Fruit fly (Drosophila melanogaster) whole organism, pupa: ENCODE results near the gene Girdin.

Experiments used
- CG10348 ChIP-seq: fragments of 200-800 bp; sonication (Bioruptor generic); IDR thresholded peaks from 2 replicates; pipeline ENCODE4 v1.3.6; 2022; ENCODE audit warnings: missing biosample characterization, missing genetic modification characterization
- CG12605 ChIP-seq: fragments of 200-800 bp; sonication (Bioruptor generic); IDR thresholded peaks from 2 replicates; pipeline ENCODE4 v1.3.6; 2022; ENCODE audit warnings: missing biosample characterization, missing genetic modification characterization
- CG15710 ChIP-seq: fragments of 200-800 bp; sonication (Bioruptor generic); optimal IDR thresholded peaks from 2 replicates; lab custom pipeline; 2018; ENCODE audit warnings: missing biosample characterization, mild to moderate bottlenecking, missing genetic modification characterization, moderate library complexity
- CG32121 ChIP-seq: fragments of 200-800 bp; sonication (Bioruptor generic); IDR thresholded peaks from 2 replicates; pipeline ENCODE4 v1.3.6; 2022; ENCODE audit warnings: missing biosample characterization, missing genetic modification characterization
- CG34367 ChIP-seq: fragments of 200-800 bp; sonication (Bioruptor generic); optimal IDR thresholded peaks from 2 replicates; lab custom pipeline; 2018; ENCODE audit warnings: missing biosample characterization, mild to moderate bottlenecking, missing genetic modification characterization
- CG4496 ChIP-seq: fragments of 200-800 bp; sonication (Bioruptor generic); IDR thresholded peaks from 3 replicates; pipeline ENCODE4 v1.3.6; 2022; ENCODE audit warnings: missing biosample characterization, missing genetic modification characterization
- CG8159 ChIP-seq: fragments of 200-800 bp; sonication (Bioruptor generic); optimal IDR thresholded peaks from 3 replicates; lab custom pipeline; 2018; ENCODE audit warnings: missing biosample characterization, mild to moderate bottlenecking, missing genetic modification characterization, moderate library complexity
- CG9948 ChIP-seq: fragments of 200-800 bp; sonication (Bioruptor generic); optimal IDR thresholded peaks from 2 replicates; lab custom pipeline; 2018; ENCODE audit warnings: missing biosample characterization, mild to moderate bottlenecking, missing genetic modification characterization, moderate library complexity
- EcR ChIP-seq: fragments of 200-800 bp; sonication (Bioruptor generic); optimal IDR thresholded peaks from 3 replicates; lab custom pipeline; 2019; ENCODE audit warnings: missing biosample characterization, missing genetic modification characterization, mild to moderate bottlenecking, moderate library complexity, missing genetic modification reagents
- Ets98B ChIP-seq: fragments of 200-800 bp; sonication (Bioruptor generic); IDR thresholded peaks from 2 replicates; pipeline ENCODE4 v1.3.6; 2022; ENCODE audit warnings: missing biosample characterization, missing genetic modification characterization
- Pif1A ChIP-seq: fragments of 200-800 bp; sonication (Bioruptor generic); optimal IDR thresholded peaks from 3 replicates; lab custom pipeline; 2016; ENCODE audit warnings: missing biosample characterization, missing genetic modification characterization
- Pif1B ChIP-seq: fragments of 200-800 bp; sonication (Bioruptor generic); optimal IDR thresholded peaks from 3 replicates; lab custom pipeline; 2016; ENCODE audit warnings: missing biosample characterization, missing genetic modification characterization
- Snoo ChIP-seq: fragments of 200-800 bp; sonication (Bioruptor generic); optimal IDR thresholded peaks from 3 replicates; lab custom pipeline; 2017; ENCODE audit warnings: missing biosample characterization, mild to moderate bottlenecking, missing genetic modification characterization, inconsistent platforms
- rn ChIP-seq: fragments of 200-800 bp; sonication (Bioruptor generic); IDR thresholded peaks from 2 replicates; pipeline ENCODE4 v1.3.6; 2022; ENCODE audit warnings: missing biosample characterization, missing genetic modification characterization

- TF ChIP-seq CG32121 (GFP tag; lab: Robert Waterston, UW), result peak; percentile 50; the same call in 1 of the 2 replicates
- TF ChIP-seq CG4496 (GFP tag; lab: Robert Waterston, UW), result peak; percentile 58
- TF ChIP-seq CG34367 (tag; lab: Kevin White, UChicago), result peak; percentile 19
- TF ChIP-seq EcR (GFP tag; lab: Kevin White, UChicago), result peak; percentile 53
- TF ChIP-seq CG8159 (tag; lab: Kevin White, UChicago), result no peak
- peak; percentile 42 for TF ChIP-seq CG15710 (tag; lab: Kevin White, UChicago)
- TF ChIP-seq Pif1B, result no peak
- TF ChIP-seq CG9948, result no peak
- no peak for TF ChIP-seq Pif1A (GFP tag; lab: Kevin White, UChicago)
- TF ChIP-seq Snoo, result no peak
- TF ChIP-seq CG12605, result peak; percentile 59
- TF ChIP-seq CG10348 (GFP tag; lab: Robert Waterston, UW), result no peak
- peak; percentile 65 for TF ChIP-seq Ets98B (GFP tag; lab: Robert Waterston, UW)
- TF ChIP-seq rn (GFP tag; lab: Robert Waterston, UW), result 0 out of 2 replicates have a peak, but pooled peaks have one; percentile 8
Measured at dm6 chr3L:3225769-3226457, 47.2 kb downstream of the Girdin start.
